Worm (Caenorhabditis elegans): ENCODE results near the gene math-40.
A peak's percentile ranks its signal among the peaks of the same experiment; 100 is the strongest.

ce11 chrII:1819944-1820570 is 10.4 kb upstream of the math-40 start, which contains the start of gene fbxc-19:
- no peak for TF ChIP-seq ztf-11 (tag; optimal IDR thresholded peaks at IDR 0.05)
- TF ChIP-seq ama-1 (optimal IDR thresholded peaks at IDR 0.05) = no peak
- TF ChIP-seq elt-1 (tag; optimal IDR thresholded peaks at IDR 0.05) = no peak
- no peak for TF ChIP-seq snpc-4 (tag; optimal IDR thresholded peaks at IDR 0.05)
- TF ChIP-seq ceh-16 (tag; optimal IDR thresholded peaks at IDR 0.05) = no peak
- TF ChIP-seq nfya-1 (tag; optimal IDR thresholded peaks at IDR 0.05; ENCODE audit: insufficient read depth) = peak; percentile 42
